Worm (Caenorhabditis elegans) whole organism, L3 larva: ENCODE data around the gene lurp-2.

Experiments used
- R02D3.7 ChIP-seq: fragments of 150-350 bp; optimal IDR thresholded peaks from 2 replicates; lab custom pipeline; 2014; ENCODE audit warnings: missing biosample characterization, missing genetic modification characterization
- ZK546.5 ChIP-seq: sonication (generic microtip); optimal IDR thresholded peaks from 2 replicates; lab custom pipeline; 2017; ENCODE audit warnings: missing biosample characterization, missing genetic modification characterization
- aly-2 ChIP-seq: fragments of 150-350 bp; optimal IDR thresholded peaks from 2 replicates; lab custom pipeline; 2014; ENCODE audit warnings: missing biosample characterization, missing genetic modification characterization
- ama-1 ChIP-seq: fragments of 150-350 bp; optimal IDR thresholded peaks from 2 replicates; lab custom pipeline; 2018
- ceh-16 ChIP-seq: sonication (generic microtip); optimal IDR thresholded peaks from 2 replicates; lab custom pipeline; 2017; ENCODE audit warnings: missing biosample characterization, missing genetic modification characterization
- ceh-28 ChIP-seq: fragments of 150-350 bp; optimal IDR thresholded peaks from 2 replicates; lab custom pipeline; 2014; ENCODE audit warnings: missing biosample characterization, missing genetic modification reagents, missing genetic modification characterization
- ceh-82 ChIP-seq: fragments of 150-350 bp; optimal IDR thresholded peaks from 2 replicates; lab custom pipeline; 2014; ENCODE audit warnings: missing biosample characterization, missing genetic modification characterization
- daf-12 ChIP-seq: fragments of 150-350 bp; optimal IDR thresholded peaks from 2 replicates; lab custom pipeline; 2014; ENCODE audit warnings: missing biosample characterization, missing genetic modification reagents, missing genetic modification characterization
- egl-27 ChIP-seq: sonication (generic microtip); optimal IDR thresholded peaks from 4 replicates; lab custom pipeline; 2017; ENCODE audit warnings: missing biosample characterization, missing genetic modification reagents, missing genetic modification characterization
- egl-5 ChIP-seq: fragments of 150-350 bp; optimal IDR thresholded peaks from 2 replicates; lab custom pipeline; 2017; ENCODE audit warnings: missing biosample characterization, missing genetic modification reagents, missing genetic modification characterization, inconsistent platforms
- elt-2 ChIP-seq: sonication (generic microtip); optimal IDR thresholded peaks from 2 replicates; lab custom pipeline; 2016; ENCODE audit warnings: missing genetic modification reagents, mild to moderate bottlenecking, missing genetic modification characterization, missing compliant biosample characterization
- elt-3 ChIP-seq, 3 experiments: fragments of 150-350 bp in 1 of 3; sonication (generic microtip) in 2 of 3; optimal IDR thresholded peaks; 2 replicates in 2 of 3; 4 replicates in 1 of 3; lab custom pipeline; 2014 to 2017; ENCODE audit warnings: missing biosample characterization in 3 of 3, missing genetic modification characterization in 3 of 3
- eor-1 ChIP-seq, 2 experiments: fragments of 150-350 bp; optimal IDR thresholded peaks; 2 replicates each; lab custom pipeline; 2014 to 2018; ENCODE audit warnings: missing biosample characterization in 2 of 2, missing genetic modification characterization in 2 of 2
- fkh-10 ChIP-seq: sonication (generic microtip); optimal IDR thresholded peaks from 2 replicates; lab custom pipeline; 2017; ENCODE audit warnings: missing biosample characterization, missing genetic modification reagents, missing genetic modification characterization
- fkh-2 ChIP-seq: fragments of 150-350 bp; optimal IDR thresholded peaks from 2 replicates; lab custom pipeline; 2014; ENCODE audit warnings: missing biosample characterization, missing genetic modification reagents, missing genetic modification characterization
- fos-1 ChIP-seq: fragments of 150-350 bp; optimal IDR thresholded peaks from 2 replicates; lab custom pipeline; 2014; ENCODE audit warnings: missing biosample characterization, missing genetic modification characterization
- hmg-11 ChIP-seq: sonication (generic microtip); optimal IDR thresholded peaks from 2 replicates; lab custom pipeline; 2016; ENCODE audit warnings: missing genetic modification characterization, missing compliant biosample characterization
- jun-1 ChIP-seq: fragments of 150-350 bp; optimal IDR thresholded peaks from 2 replicates; lab custom pipeline; 2014; ENCODE audit warnings: missing biosample characterization, missing genetic modification reagents, missing genetic modification characterization
- lin-15B ChIP-seq: fragments of 150-350 bp; optimal IDR thresholded peaks from 2 replicates; lab custom pipeline; 2014; ENCODE audit warnings: missing biosample characterization, missing genetic modification characterization
- lin-39 ChIP-seq: fragments of 150-350 bp; optimal IDR thresholded peaks from 2 replicates; lab custom pipeline; 2018; ENCODE audit warnings: missing biosample characterization, missing genetic modification reagents, missing genetic modification characterization
- lsy-12 ChIP-seq: sonication (generic microtip); optimal IDR thresholded peaks from 2 replicates; lab custom pipeline; 2016; ENCODE audit warnings: mild to moderate bottlenecking, missing genetic modification characterization, missing compliant biosample characterization
- mdl-1 ChIP-seq: fragments of 150-350 bp; optimal IDR thresholded peaks from 2 replicates; lab custom pipeline; 2014; ENCODE audit warnings: missing biosample characterization, missing genetic modification characterization
- mml-1 ChIP-seq: fragments of 150-350 bp; sonication (generic microtip); optimal IDR thresholded peaks from 3 replicates; lab custom pipeline; 2014; ENCODE audit warnings: missing biosample characterization, missing genetic modification characterization
- nfya-1 ChIP-seq: sonication (generic microtip); optimal IDR thresholded peaks from 2 replicates; lab custom pipeline; 2017; ENCODE audit warnings: missing genetic modification characterization, mild to moderate bottlenecking, missing compliant biosample characterization, antibody characterized with exemption, moderate library complexity; ENCODE audit not compliant: insufficient read depth
- nhr-11 ChIP-seq: fragments of 150-350 bp; optimal IDR thresholded peaks from 2 replicates; lab custom pipeline; 2014; ENCODE audit warnings: missing biosample characterization, missing genetic modification characterization
- nhr-12 ChIP-seq: fragments of 150-350 bp; optimal IDR thresholded peaks from 2 replicates; lab custom pipeline; 2014; ENCODE audit warnings: missing biosample characterization, missing genetic modification characterization
- nhr-23 ChIP-seq: fragments of 150-350 bp; optimal IDR thresholded peaks from 2 replicates; lab custom pipeline; 2014; ENCODE audit warnings: missing biosample characterization, missing genetic modification reagents, missing genetic modification characterization
- nhr-237 ChIP-seq: fragments of 150-350 bp; optimal IDR thresholded peaks from 2 replicates; lab custom pipeline; 2014; ENCODE audit warnings: missing biosample characterization, missing genetic modification characterization
- nhr-25 ChIP-seq: sonication (generic microtip); optimal IDR thresholded peaks from 2 replicates; lab custom pipeline; 2017; ENCODE audit warnings: missing biosample characterization, missing genetic modification characterization
- nhr-28 ChIP-seq: fragments of 150-350 bp; optimal IDR thresholded peaks from 2 replicates; lab custom pipeline; 2014; ENCODE audit warnings: missing biosample characterization, missing genetic modification characterization
- nhr-43 ChIP-seq: sonication (generic microtip); optimal IDR thresholded peaks from 2 replicates; lab custom pipeline; 2016; ENCODE audit warnings: mild to moderate bottlenecking, missing genetic modification characterization, missing compliant biosample characterization; ENCODE audit not compliant: poor library complexity, severe bottlenecking
- nhr-76 ChIP-seq: fragments of 150-350 bp; sonication (generic microtip); optimal IDR thresholded peaks from 5 replicates; lab custom pipeline; 2014; ENCODE audit warnings: missing biosample characterization, missing genetic modification characterization
- nhr-77 ChIP-seq: fragments of 150-350 bp; optimal IDR thresholded peaks from 2 replicates; lab custom pipeline; 2014; ENCODE audit warnings: missing biosample characterization, missing genetic modification characterization
- pha-4 ChIP-seq: fragments of 150-350 bp; optimal IDR thresholded peaks from 2 replicates; lab custom pipeline; 2014; ENCODE audit warnings: missing biosample characterization, missing genetic modification reagents, missing genetic modification characterization
- pqm-1 ChIP-seq: fragments of 150-350 bp; optimal IDR thresholded peaks from 2 replicates; lab custom pipeline; 2017; ENCODE audit warnings: missing biosample characterization, missing genetic modification characterization, inconsistent platforms
- sea-2 ChIP-seq: fragments of 150-350 bp; sonication (generic microtip); optimal IDR thresholded peaks from 4 replicates; lab custom pipeline; 2014; ENCODE audit warnings: missing biosample characterization, missing genetic modification reagents, missing genetic modification characterization
- skn-1 ChIP-seq: fragments of 150-350 bp; optimal IDR thresholded peaks from 2 replicates; lab custom pipeline; 2014; ENCODE audit warnings: missing biosample characterization, missing genetic modification characterization
- snpc-4 ChIP-seq: fragments of 150-350 bp; optimal IDR thresholded peaks from 2 replicates; lab custom pipeline; 2014; ENCODE audit warnings: missing biosample characterization, missing genetic modification characterization
- tbx-2 ChIP-seq: sonication (generic microtip); optimal IDR thresholded peaks from 2 replicates; lab custom pipeline; 2016; ENCODE audit warnings: mild to moderate bottlenecking, missing genetic modification characterization, missing compliant biosample characterization
- unc-39 ChIP-seq: sonication (generic microtip); optimal IDR thresholded peaks from 4 replicates; lab custom pipeline; 2017; ENCODE audit warnings: missing biosample characterization, missing genetic modification characterization
- unc-62 ChIP-seq: fragments of 150-350 bp; sonication (generic microtip); optimal IDR thresholded peaks from 4 replicates; lab custom pipeline; 2014; ENCODE audit warnings: missing biosample characterization, missing genetic modification reagents, missing genetic modification characterization
- zag-1 ChIP-seq: fragments of 150-350 bp; optimal IDR thresholded peaks from 2 replicates; lab custom pipeline; 2014; ENCODE audit warnings: missing biosample characterization, missing genetic modification characterization
- ztf-11 ChIP-seq: fragments of 150-350 bp; optimal IDR thresholded peaks from 2 replicates; lab custom pipeline; 2014; ENCODE audit warnings: missing biosample characterization, missing genetic modification characterization
- ztf-4 ChIP-seq: fragments of 150-350 bp; optimal IDR thresholded peaks from 2 replicates; lab custom pipeline; 2014; ENCODE audit warnings: missing biosample characterization, missing genetic modification characterization

The lurp-2 gene

ce11 chrV:13497322-13497847, 44.0 kb downstream of the lurp-2 start, which contains the start of the genes eea-1 and gut-2:
Gene eea-1, minus strand, starts transcription at chrV:13497372.
Gene gut-2, plus strand, starts transcription at chrV:13497690.
- TF ChIP-seq R02D3.7 (no peak), egl-5 (tag; lab: Kevin White, UChicago) (peak; percentile 60), lin-15B (peak; percentile 77), lsy-12 (tag; lab: Kevin White, UChicago) (no peak), fkh-10 (GFP tag; lab: Kevin White, UChicago) (no peak), nhr-25 (peak; percentile 73), snpc-4 (tag; lab: Kevin White, UChicago) (peak; percentile 79), skn-1 (no peak), egl-27 (tag; lab: Kevin White, UChicago) (no peak), nhr-76 (tag; lab: Kevin White, UChicago) (no peak), elt-2 (tag; lab: Kevin White, UChicago) (peak; percentile 14), sea-2 (no peak), ZK546.5 (tag; lab: Kevin White, UChicago) (no peak), mdl-1 (no peak), fkh-2 (tag; lab: Kevin White, UChicago) (no peak), ceh-82 (no peak), unc-39 (tag; lab: Kevin White, UChicago) (no peak), ztf-4 (tag; lab: Kevin White, UChicago) (no peak), aly-2 (tag; lab: Kevin White, UChicago) (no peak), nhr-43 (tag; lab: Kevin White, UChicago) (peak; percentile 74), unc-62 (no peak), ceh-28 (tag; lab: Kevin White, UChicago) (peak; percentile 40), elt-3 (tag; optimal IDR thresholded peaks at IDR 0.05; lab: Kevin White, UChicago) (no peak), nhr-12 (tag; lab: Kevin White, UChicago) (no peak), nhr-11 (no peak), ceh-16 (no peak), daf-12 (tag; lab: Kevin White, UChicago) (no peak), lin-39 (tag; lab: Kevin White, UChicago) (peak; percentile 8), nhr-28 (no peak), mml-1 (tag; lab: Kevin White, UChicago) (no peak), eor-1 (tag; optimal IDR thresholded peaks at IDR 0.05; lab: Kevin White, UChicago) (no peak), tbx-2 (tag; lab: Kevin White, UChicago) (no peak), ztf-11 (tag; lab: Kevin White, UChicago) (no peak), nhr-237 (tag; lab: Kevin White, UChicago) (no peak), zag-1 (tag; lab: Kevin White, UChicago) (no peak), nhr-77 (tag; lab: Kevin White, UChicago) (no peak), jun-1 (no peak), hmg-11 (peak; percentile 74), nhr-23 (tag; lab: Kevin White, UChicago) (peak; percentile 86), ama-1 (peak; percentile 19), pha-4 (tag; lab: Kevin White, UChicago) (peak; percentile 92), nfya-1 (tag; lab: Kevin White, UChicago) (peak; percentile 69), pqm-1 (tag; lab: Kevin White, UChicago) (no peak), fos-1 (tag; lab: Kevin White, UChicago) (no peak)
- TF ChIP-seq, all 47 proteins: peak for 13

- TF ChIP-seq lin-15B (no peak), snpc-4 (tag; lab: Kevin White, UChicago) (no peak), lin-39 (tag; lab: Kevin White, UChicago) (no peak), zag-1 (tag; lab: Kevin White, UChicago) (no peak), nhr-77 (tag; lab: Kevin White, UChicago) (no peak), egl-5 (tag; lab: Kevin White, UChicago) (no peak), nhr-12 (tag; lab: Kevin White, UChicago) (no peak), R02D3.7 (no peak), nhr-28 (no peak)
- TF ChIP-seq, all 47 proteins: peak for 0
Observed at ce11 chrV:13499227-13499626, 45.8 kb downstream of the lurp-2 start.
